Worm (Caenorhabditis elegans) whole organism, L2 larva: ENCODE measurements around the gene Y62H9A.2.
A peak's percentile ranks its signal among the peaks of the same experiment; 100 is the strongest.

Experiments used
- C34F6.9 ChIP-seq: fragments of 150-350 bp; optimal IDR thresholded peaks from 2 replicates; lab custom pipeline; 2014; ENCODE audit warnings: missing biosample characterization, missing genetic modification characterization
- R02D3.7 ChIP-seq: fragments of 150-350 bp; optimal IDR thresholded peaks from 2 replicates; lab custom pipeline; 2014; ENCODE audit warnings: missing biosample characterization, missing genetic modification characterization
- ZK546.5 ChIP-seq: sonication (generic microtip); optimal IDR thresholded peaks from 2 replicates; lab custom pipeline; 2017; ENCODE audit warnings: missing biosample characterization, missing genetic modification characterization
- alr-1 ChIP-seq: fragments of 150-350 bp; optimal IDR thresholded peaks from 2 replicates; lab custom pipeline; 2014; ENCODE audit warnings: missing biosample characterization, missing genetic modification characterization
- aly-2 ChIP-seq: fragments of 150-350 bp; optimal IDR thresholded peaks from 2 replicates; lab custom pipeline; 2014; ENCODE audit warnings: missing biosample characterization, missing genetic modification characterization
- blmp-1 ChIP-seq: sonication (generic microtip); optimal IDR thresholded peaks from 2 replicates; lab custom pipeline; 2017; ENCODE audit warnings: missing genetic modification characterization, mild to moderate bottlenecking, missing compliant biosample characterization, antibody characterized with exemption, moderate library complexity; ENCODE audit not compliant: insufficient read depth
- ceh-16 ChIP-seq: fragments of 150-350 bp; optimal IDR thresholded peaks from 2 replicates; lab custom pipeline; 2014; ENCODE audit warnings: missing biosample characterization, missing genetic modification characterization
- ceh-82 ChIP-seq: fragments of 150-350 bp; optimal IDR thresholded peaks from 2 replicates; lab custom pipeline; 2014; ENCODE audit warnings: missing biosample characterization, missing genetic modification characterization
- crh-2 ChIP-seq: sonication (generic microtip); optimal IDR thresholded peaks from 2 replicates; lab custom pipeline; 2017; ENCODE audit warnings: missing biosample characterization, missing genetic modification characterization
- egl-27 ChIP-seq: sonication (generic microtip); optimal IDR thresholded peaks from 3 replicates; lab custom pipeline; 2017; ENCODE audit warnings: missing biosample characterization, missing genetic modification reagents, missing genetic modification characterization
- elt-3 ChIP-seq: sonication (generic microtip); optimal IDR thresholded peaks from 2 replicates; lab custom pipeline; 2017; ENCODE audit warnings: missing biosample characterization, missing genetic modification characterization
- fos-1 ChIP-seq: fragments of 150-350 bp; optimal IDR thresholded peaks from 2 replicates; lab custom pipeline; 2014; ENCODE audit warnings: missing biosample characterization, missing genetic modification characterization
- gmeb-1 ChIP-seq: fragments of 150-350 bp; optimal IDR thresholded peaks from 2 replicates; lab custom pipeline; 2014; ENCODE audit warnings: missing biosample characterization, missing genetic modification characterization
- lin-13 ChIP-seq: fragments of 150-350 bp; optimal IDR thresholded peaks from 2 replicates; lab custom pipeline; 2014; ENCODE audit warnings: missing biosample characterization, missing genetic modification reagents, missing genetic modification characterization
- lin-39 ChIP-seq: fragments of 150-350 bp; optimal IDR thresholded peaks from 2 replicates; lab custom pipeline; 2014; ENCODE audit warnings: missing biosample characterization, missing genetic modification reagents, missing genetic modification characterization
- lsy-2 ChIP-seq, 2 experiments: fragments of 150-350 bp in 1 of 2; sonication (generic microtip) in 1 of 2; optimal IDR thresholded peaks; 2 replicates each; lab custom pipeline; 2014 to 2017; ENCODE audit warnings: missing biosample characterization in 2 of 2, missing genetic modification characterization in 2 of 2
- mbf-1 ChIP-seq: sonication (generic microtip); optimal IDR thresholded peaks from 2 replicates; lab custom pipeline; 2017; ENCODE audit warnings: missing biosample characterization, missing genetic modification characterization
- nhr-10 ChIP-seq: sonication (generic microtip); optimal IDR thresholded peaks from 2 replicates; lab custom pipeline; 2017; ENCODE audit warnings: missing biosample characterization, missing genetic modification characterization
- nhr-12 ChIP-seq: fragments of 150-350 bp; optimal IDR thresholded peaks from 2 replicates; lab custom pipeline; 2014; ENCODE audit warnings: missing biosample characterization, missing genetic modification characterization
- nhr-129 ChIP-seq: fragments of 150-350 bp; optimal IDR thresholded peaks from 2 replicates; lab custom pipeline; 2014; ENCODE audit warnings: missing biosample characterization, missing genetic modification characterization
- nhr-21 ChIP-seq: fragments of 150-350 bp; optimal IDR thresholded peaks from 2 replicates; lab custom pipeline; 2014; ENCODE audit warnings: missing biosample characterization, missing genetic modification characterization
- nhr-23 ChIP-seq: fragments of 150-350 bp; optimal IDR thresholded peaks from 2 replicates; lab custom pipeline; 2014; ENCODE audit warnings: missing biosample characterization, missing genetic modification reagents, missing genetic modification characterization
- nhr-237 ChIP-seq: fragments of 150-350 bp; optimal IDR thresholded peaks from 2 replicates; lab custom pipeline; 2014; ENCODE audit warnings: missing biosample characterization, missing genetic modification characterization
- nhr-25 ChIP-seq: fragments of 150-350 bp; sonication (generic microtip); optimal IDR thresholded peaks from 3 replicates; lab custom pipeline; 2014; ENCODE audit warnings: missing biosample characterization, missing genetic modification characterization
- nhr-6 ChIP-seq: fragments of 150-350 bp; optimal IDR thresholded peaks from 2 replicates; lab custom pipeline; 2014; ENCODE audit warnings: missing biosample characterization, missing genetic modification characterization
- nhr-77 ChIP-seq: fragments of 150-350 bp; optimal IDR thresholded peaks from 2 replicates; lab custom pipeline; 2014; ENCODE audit warnings: missing biosample characterization, missing genetic modification characterization
- peb-1 ChIP-seq: fragments of 150-350 bp; optimal IDR thresholded peaks from 2 replicates; lab custom pipeline; 2014; ENCODE audit warnings: missing biosample characterization, missing genetic modification characterization
- sem-4 ChIP-seq: fragments of 150-350 bp; optimal IDR thresholded peaks from 2 replicates; lab custom pipeline; 2014; ENCODE audit warnings: missing biosample characterization, missing genetic modification reagents, missing genetic modification characterization
- skn-1 ChIP-seq: sonication (generic microtip); optimal IDR thresholded peaks from 2 replicates; lab custom pipeline; 2017; ENCODE audit warnings: missing biosample characterization, missing genetic modification characterization
- sma-3 ChIP-seq: sonication (generic microtip); optimal IDR thresholded peaks from 2 replicates; lab custom pipeline; 2016; ENCODE audit warnings: missing genetic modification reagents, missing genetic modification characterization, missing compliant biosample characterization
- sma-9 ChIP-seq, 2 experiments: fragments of 150-350 bp in 1 of 2; sonication (generic microtip) in 1 of 2; optimal IDR thresholded peaks; 2 replicates each; lab custom pipeline; 2014 to 2016; ENCODE audit warnings: missing genetic modification characterization in 2 of 2, mild to moderate bottlenecking in 1 of 2, missing biosample characterization in 1 of 2, missing compliant biosample characterization in 1 of 2, missing genetic modification reagents in 1 of 2, moderate library complexity in 1 of 2
- snpc-4 ChIP-seq: fragments of 150-350 bp; optimal IDR thresholded peaks from 2 replicates; lab custom pipeline; 2014; ENCODE audit warnings: missing biosample characterization, missing genetic modification characterization
- unc-62 ChIP-seq: fragments of 150-350 bp; optimal IDR thresholded peaks from 2 replicates; lab custom pipeline; 2014; ENCODE audit warnings: missing biosample characterization, missing genetic modification reagents, missing genetic modification characterization
- zag-1 ChIP-seq: fragments of 150-350 bp; optimal IDR thresholded peaks from 2 replicates; lab custom pipeline; 2014; ENCODE audit warnings: missing biosample characterization, missing genetic modification characterization
- ztf-1 ChIP-seq: fragments of 200-800 bp; sonication (Bioruptor generic); conservative IDR thresholded peaks from 2 replicates; pipeline ENCODE4 v1.3.6; 2022; ENCODE audit warnings: missing genetic modification characterization, missing compliant biosample characterization
- ztf-11 ChIP-seq: sonication (generic microtip); optimal IDR thresholded peaks from 2 replicates; lab custom pipeline; 2017; ENCODE audit warnings: missing biosample characterization, missing genetic modification characterization

Y62H9A.2 gene

DNA sequence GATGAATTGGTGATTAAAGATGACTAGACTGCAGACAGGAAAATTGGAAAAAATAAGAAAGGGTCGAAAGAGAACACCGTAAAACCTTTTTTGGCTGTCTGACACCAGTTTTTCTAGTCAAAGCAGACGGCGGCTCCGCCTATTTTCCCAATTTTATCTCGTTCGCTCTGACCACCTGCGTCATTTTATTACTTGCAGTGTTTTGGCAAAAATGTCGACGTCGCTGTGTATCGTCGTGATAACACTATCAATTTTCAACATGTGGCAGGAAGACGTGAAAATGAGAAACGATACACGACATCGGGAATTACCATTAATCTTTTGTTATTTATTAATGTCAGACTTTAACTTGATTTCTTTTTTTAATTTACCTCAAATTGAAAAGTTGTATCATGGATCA is 32.0 kb upstream of the Y62H9A.2 start, which contains the start of gene Y62H9A.15:
TSS of gene Y62H9A.15 (minus strand) at position 100 of the 400 bp plus-strand sequence.
- TF ChIP-seq unc-62 (GFP tag; lab: Kevin White, UChicago) (no peak), fos-1 (peak; percentile 8)
- TF ChIP-seq, all 48 proteins: peak for 1

DNA sequence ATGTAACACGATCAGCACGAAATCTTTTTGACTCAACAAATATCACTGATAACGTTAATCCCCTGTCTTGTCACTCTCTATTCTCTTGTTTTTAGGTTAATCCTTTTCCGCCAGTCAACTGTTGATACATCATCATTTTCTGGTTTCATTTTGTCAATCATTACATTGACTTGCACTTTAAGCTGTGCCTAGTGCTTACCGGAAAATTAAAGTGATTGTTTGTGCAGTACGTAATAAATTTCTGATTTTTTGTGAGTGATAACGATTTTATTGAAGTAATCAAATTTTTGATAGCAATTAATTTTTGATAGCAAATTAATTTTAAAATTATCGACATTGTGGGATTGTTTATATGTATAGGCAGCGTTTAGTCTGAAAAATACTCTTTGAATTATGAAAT is 31.2 kb upstream of the Y62H9A.2 start:
- TF ChIP-seq egl-27 (no peak), sma-3 (GFP tag; lab: Kevin White, UChicago) (no peak), fos-1 (peak; percentile 74), skn-1 (tag; lab: Kevin White, UChicago) (peak; percentile 57), nhr-6 (tag; lab: Kevin White, UChicago) (no peak), ztf-1 (GFP tag; lab: Robert Waterston, UW) (no peak), unc-62 (GFP tag; lab: Kevin White, UChicago) (no peak), C34F6.9 (tag; lab: Kevin White, UChicago) (no peak), lin-39 (tag; lab: Kevin White, UChicago) (no peak), zag-1 (no peak), mbf-1 (tag; lab: Kevin White, UChicago) (no peak), nhr-21 (tag; lab: Kevin White, UChicago) (no peak)
- TF ChIP-seq, all 48 proteins: peak for 2

- TF ChIP-seq ceh-82 (tag; lab: Kevin White, UChicago) (no peak), egl-27 (no peak), gmeb-1 (tag; lab: Kevin White, UChicago) (no peak), R02D3.7 (tag; lab: Kevin White, UChicago) (no peak), nhr-237 (tag; lab: Kevin White, UChicago) (no peak), ceh-16 (tag; lab: Kevin White, UChicago) (no peak), peb-1 (tag; lab: Kevin White, UChicago) (no peak), nhr-25 (tag; lab: Kevin White, UChicago) (no peak), mbf-1 (tag; lab: Kevin White, UChicago) (no peak), ztf-1 (GFP tag; lab: Robert Waterston, UW) (no peak), ztf-11 (tag; lab: Kevin White, UChicago) (no peak), lin-13 (no peak), aly-2 (tag; lab: Kevin White, UChicago) (no peak), elt-3 (tag; lab: Kevin White, UChicago) (no peak), nhr-10 (tag; lab: Kevin White, UChicago) (no peak), C34F6.9 (tag; lab: Kevin White, UChicago) (no peak), zag-1 (no peak), sem-4 (tag; lab: Kevin White, UChicago) (no peak), fos-1 (no peak), nhr-21 (tag; lab: Kevin White, UChicago) (no peak)
Measured at ce11 chrX:11908226-11908625, 30.2 kb upstream of the Y62H9A.2 start.

ce11 chrX:11907263-11907662 is 29.3 kb upstream of the Y62H9A.2 start, which contains the start of gene Y62H9A.11:
TSS of gene Y62H9A.11 (minus strand) at chrX:11907363.
- TF ChIP-seq sma-9 (GFP tag; optimal IDR thresholded peaks at IDR 0.05; lab: Kevin White, UChicago) (no peak), sma-9 (tag; optimal IDR thresholded peaks at IDR 0.05; lab: Kevin White, UChicago) (no peak), snpc-4 (tag; lab: Kevin White, UChicago) (no peak), aly-2 (tag; lab: Kevin White, UChicago) (no peak), nhr-12 (tag; lab: Kevin White, UChicago) (no peak), nhr-77 (tag; lab: Kevin White, UChicago) (no peak), ztf-1 (GFP tag; lab: Robert Waterston, UW) (no peak), lsy-2 (tag; optimal IDR thresholded peaks at IDR 0.05; lab: Kevin White, UChicago) (no peak), sem-4 (tag; lab: Kevin White, UChicago) (no peak), ZK546.5 (tag; lab: Kevin White, UChicago) (no peak), nhr-21 (tag; lab: Kevin White, UChicago) (no peak), nhr-23 (tag; lab: Kevin White, UChicago) (no peak), fos-1 (no peak), nhr-25 (tag; lab: Kevin White, UChicago) (no peak), nhr-129 (tag; lab: Kevin White, UChicago) (no peak), skn-1 (tag; lab: Kevin White, UChicago) (no peak), ztf-11 (tag; lab: Kevin White, UChicago) (no peak)

ce11 chrX:11906626-11907025 is 28.6 kb upstream of the Y62H9A.2 start:
- TF ChIP-seq alr-1 (tag; lab: Kevin White, UChicago) (no peak), fos-1 (no peak), nhr-25 (tag; lab: Kevin White, UChicago) (no peak), blmp-1 (tag; lab: Kevin White, UChicago) (no peak), R02D3.7 (tag; lab: Kevin White, UChicago) (no peak), gmeb-1 (tag; lab: Kevin White, UChicago) (no peak), nhr-237 (tag; lab: Kevin White, UChicago) (no peak), crh-2 (tag; lab: Kevin White, UChicago) (no peak), nhr-10 (tag; lab: Kevin White, UChicago) (no peak), elt-3 (tag; lab: Kevin White, UChicago) (no peak), zag-1 (no peak), ceh-16 (tag; lab: Kevin White, UChicago) (no peak), aly-2 (tag; lab: Kevin White, UChicago) (no peak)
